Worm (Caenorhabditis elegans): ENCODE results near the gene tsp-10.
A peak's percentile ranks its signal among the peaks of the same experiment; 100 is the strongest.

The tsp-10 gene

ce11 chrII:6741428-6741827, 23.0 kb downstream of the tsp-10 start, which contains the start of gene exos-8 (continued):
- TF ChIP-seq ztf-16 (tag; optimal IDR thresholded peaks at IDR 0.05) (peak; percentile 30), madf-2 (tag; optimal IDR thresholded peaks at IDR 0.05) (peak; percentile 9), nhr-232 (tag; optimal IDR thresholded peaks at IDR 0.05) (no peak), pqm-1 (tag; optimal IDR thresholded peaks at IDR 0.05) (peak; percentile 56), elt-4 (tag; optimal IDR thresholded peaks at IDR 0.05) (no peak), ceh-24 (tag; optimal IDR thresholded peaks at IDR 0.05) (no peak), ceh-18 (tag; optimal IDR thresholded peaks at IDR 0.05) (peak; percentile 59), dmd-4 (tag; optimal IDR thresholded peaks at IDR 0.05; ENCODE audit: borderline replicate concordance) (peak; percentile 72), che-1 (tag; optimal IDR thresholded peaks at IDR 0.05) (no peak), nhr-11 (tag; optimal IDR thresholded peaks at IDR 0.05) (no peak), ceh-14 (tag; optimal IDR thresholded peaks at IDR 0.05) (peak; percentile 91), ceh-6 (GFP tag; optimal IDR thresholded peaks at IDR 0.05) (no peak), lim-6 (tag; optimal IDR thresholded peaks at IDR 0.05) (peak; percentile 74), dve-1 (tag; optimal IDR thresholded peaks at IDR 0.05) (no peak), nfya-1 (tag; optimal IDR thresholded peaks at IDR 0.05) (peak; percentile 1), pax-1 (tag; optimal IDR thresholded peaks at IDR 0.05) (no peak), C08G9.2 (tag; optimal IDR thresholded peaks at IDR 0.05) (peak; percentile 93), C38D4.7 (GFP tag; optimal IDR thresholded peaks at IDR 0.05) (no peak), rnt-1 (tag; optimal IDR thresholded peaks at IDR 0.05) (peak; percentile 91), mec-3 (tag; optimal IDR thresholded peaks at IDR 0.05; ENCODE audit: borderline replicate concordance) (no peak), elt-2 (tag; optimal IDR thresholded peaks at IDR 0.05) (no peak), gmeb-2 (tag; optimal IDR thresholded peaks at IDR 0.05) (no peak), hlh-13 (GFP tag; optimal IDR thresholded peaks at IDR 0.05) (peak; percentile 21), ceh-19 (GFP tag; optimal IDR thresholded peaks at IDR 0.05) (peak; percentile 67), ceh-31 (tag; optimal IDR thresholded peaks at IDR 0.05) (peak; percentile 97), tbx-2 (tag; optimal IDR thresholded peaks at IDR 0.05) (peak; percentile 96), ref-2 (tag; optimal IDR thresholded peaks at IDR 0.05) (peak; percentile 95), ahr-1 (tag; optimal IDR thresholded peaks at IDR 0.05) (peak; percentile 58), K09A11.1 (tag; optimal IDR thresholded peaks at IDR 0.05; ENCODE audit: insufficient read depth) (no peak), ceh-48 (tag; optimal IDR thresholded peaks at IDR 0.05) (no peak), sdc-2 (tag; optimal IDR thresholded peaks at IDR 0.05) (no peak), fkh-10 (GFP tag; optimal IDR thresholded peaks at IDR 0.05) (no peak), ttx-3 (tag; optimal IDR thresholded peaks at IDR 0.05) (peak; percentile 49)

ce11 chrII:6742614-6743013, 24.2 kb downstream of the tsp-10 start, which contains the start of gene F41G3.6:
Gene F41G3.6 (plus strand): TSS chrII:6742914.
- TF ChIP-seq ets-4 (tag; optimal IDR thresholded peaks at IDR 0.05) (no peak), ceh-48 (tag; optimal IDR thresholded peaks at IDR 0.05) (no peak), ztf-16 (tag; optimal IDR thresholded peaks at IDR 0.05) (no peak), lin-11 (tag; optimal IDR thresholded peaks at IDR 0.05) (no peak), sox-4 (tag; optimal IDR thresholded peaks at IDR 0.05) (no peak), hlh-8 (tag; optimal IDR thresholded peaks at IDR 0.05) (no peak), sdc-2 (tag; optimal IDR thresholded peaks at IDR 0.05) (no peak), odd-2 (tag; optimal IDR thresholded peaks at IDR 0.05) (no peak), ceh-19 (GFP tag; optimal IDR thresholded peaks at IDR 0.05) (no peak), ceh-18 (tag; optimal IDR thresholded peaks at IDR 0.05) (no peak), ceh-24 (tag; optimal IDR thresholded peaks at IDR 0.05) (no peak), tbx-2 (tag; optimal IDR thresholded peaks at IDR 0.05) (no peak), fkh-10 (GFP tag; optimal IDR thresholded peaks at IDR 0.05) (no peak), sox-2 (GFP tag; IDR thresholded peaks at IDR 0.05) (no peak)

ce11 chrII:6744648-6745047, 26.3 kb downstream of the tsp-10 start, which contains the start of gene ins-15:
Gene ins-15 (minus strand): TSS chrII:6744748.
- TF ChIP-seq pqm-1 (tag; optimal IDR thresholded peaks at IDR 0.05) (no peak), nhr-11 (tag; optimal IDR thresholded peaks at IDR 0.05) (no peak), ref-2 (tag; optimal IDR thresholded peaks at IDR 0.05) (no peak), Y22D7AL.16 (tag; optimal IDR thresholded peaks at IDR 0.05) (no peak), unc-55 (GFP tag; optimal IDR thresholded peaks at IDR 0.05) (no peak), madf-2 (tag; optimal IDR thresholded peaks at IDR 0.05) (no peak), syd-9 (tag; optimal IDR thresholded peaks at IDR 0.05) (no peak), hlh-13 (GFP tag; optimal IDR thresholded peaks at IDR 0.05) (no peak), pax-1 (tag; optimal IDR thresholded peaks at IDR 0.05) (no peak), npax-4 (tag; optimal IDR thresholded peaks at IDR 0.05) (no peak), ceh-30 (tag; optimal IDR thresholded peaks at IDR 0.05) (no peak), K09A11.1 (tag; optimal IDR thresholded peaks at IDR 0.05; ENCODE audit: insufficient read depth) (no peak), fkh-10 (GFP tag; optimal IDR thresholded peaks at IDR 0.05) (no peak), fkh-6 (tag; optimal IDR thresholded peaks at IDR 0.05) (no peak)
